Fruit fly (Drosophila melanogaster) whole organism, embryonic: Measurements from ENCODE around the gene CG34125.

Experiments
- CG10274 ChIP-seq: fragments of 200-800 bp; sonication (Bioruptor generic); optimal IDR thresholded peaks from 3 replicates; lab custom pipeline; 2017; ENCODE audit warnings: missing biosample characterization, mild to moderate bottlenecking, missing genetic modification characterization
- CG10565 ChIP-seq: fragments of 200-800 bp; sonication (Bioruptor generic); optimal IDR thresholded peaks from 3 replicates; lab custom pipeline; 2016; ENCODE audit warnings: missing biosample characterization, mild to moderate bottlenecking, missing genetic modification characterization
- CG11560 ChIP-seq: fragments of 200-800 bp; sonication (Bioruptor generic); IDR thresholded peaks from 3 replicates; pipeline ENCODE4 v1.3.6; 2022; ENCODE audit warnings: missing biosample characterization, missing genetic modification characterization
- CG12071 ChIP-seq: fragments of 200-800 bp; sonication (Bioruptor generic); optimal IDR thresholded peaks from 3 replicates; lab custom pipeline; 2018; ENCODE audit warnings: missing biosample characterization, mild to moderate bottlenecking, missing genetic modification characterization
- CG14860 ChIP-seq: fragments of 200-800 bp; sonication (Bioruptor generic); IDR thresholded peaks from 3 replicates; pipeline ENCODE4 v1.3.6; 2022; ENCODE audit warnings: missing biosample characterization, missing genetic modification characterization; ENCODE audit not compliant: partially characterized antibody
- CG15269 ChIP-seq: fragments of 200-800 bp; sonication (Bioruptor generic); optimal IDR thresholded peaks from 2 replicates; lab custom pipeline; 2018; ENCODE audit warnings: missing biosample characterization, mild to moderate bottlenecking, missing genetic modification characterization, moderate library complexity
- CG31441 ChIP-seq: fragments of 200-800 bp; sonication (Bioruptor generic); IDR thresholded peaks from 2 replicates; pipeline ENCODE4 v1.3.6; 2022; ENCODE audit warnings: missing biosample characterization, missing genetic modification characterization
- CG3163 ChIP-seq: fragments of 200-800 bp; sonication (Bioruptor generic); optimal IDR thresholded peaks from 3 replicates; lab custom pipeline; 2016; ENCODE audit warnings: missing biosample characterization, missing genetic modification characterization
- CG3407 ChIP-seq: fragments of 200-800 bp; sonication (Bioruptor generic); optimal IDR thresholded peaks from 2 replicates; lab custom pipeline; 2018; ENCODE audit warnings: missing biosample characterization, mild to moderate bottlenecking, missing genetic modification characterization
- CG34224 ChIP-seq: fragments of 200-800 bp; sonication (Bioruptor generic); IDR thresholded peaks from 3 replicates; pipeline ENCODE4 v1.3.6; 2022; ENCODE audit warnings: missing biosample characterization, missing genetic modification characterization; ENCODE audit not compliant: partially characterized antibody
- CG34376 ChIP-seq: fragments of 200-800 bp; sonication (Bioruptor generic); optimal IDR thresholded peaks from 2 replicates; lab custom pipeline; 2018; ENCODE audit warnings: missing biosample characterization, mild to moderate bottlenecking, missing genetic modification characterization
- CG4820 ChIP-seq: fragments of 200-800 bp; sonication (Bioruptor generic); optimal IDR thresholded peaks from 3 replicates; lab custom pipeline; 2016; ENCODE audit warnings: missing biosample characterization, missing genetic modification characterization
- CG6654 ChIP-seq: fragments of 200-800 bp; sonication (Bioruptor generic); optimal IDR thresholded peaks from 2 replicates; lab custom pipeline; 2017; ENCODE audit warnings: missing biosample characterization, mild to moderate bottlenecking, missing genetic modification characterization
- CG6689 ChIP-seq: fragments of 200-800 bp; sonication (Bioruptor generic); IDR thresholded peaks from 2 replicates; pipeline ENCODE4 v1.3.6; 2022; ENCODE audit warnings: missing biosample characterization, missing genetic modification characterization
- CG6765 ChIP-seq: fragments of 200-800 bp; sonication (Bioruptor generic); optimal IDR thresholded peaks from 3 replicates; lab custom pipeline; 2017; ENCODE audit warnings: missing biosample characterization, mild to moderate bottlenecking, missing genetic modification characterization
- CG6854 ChIP-seq: fragments of 200-800 bp; sonication (Bioruptor generic); optimal IDR thresholded peaks from 3 replicates; lab custom pipeline; 2017; ENCODE audit warnings: missing biosample characterization, mild to moderate bottlenecking, missing genetic modification characterization
- CG7963 ChIP-seq: fragments of 200-800 bp; sonication (Bioruptor generic); IDR thresholded peaks from 3 replicates; pipeline ENCODE4 v1.3.6; 2022; ENCODE audit warnings: missing biosample characterization, missing genetic modification characterization; ENCODE audit not compliant: partially characterized antibody
- CG8089 ChIP-seq: fragments of 200-800 bp; sonication (Bioruptor generic); optimal IDR thresholded peaks from 3 replicates; lab custom pipeline; 2016; ENCODE audit warnings: missing biosample characterization, missing genetic modification characterization
- CHES-1-like ChIP-seq: fragments of 200-800 bp; sonication (Bioruptor generic); optimal IDR thresholded peaks from 2 replicates; lab custom pipeline; 2016; ENCODE audit warnings: missing biosample characterization, missing genetic modification characterization
- Chrac-16 ChIP-seq: fragments of 200-800 bp; sonication (Bioruptor generic); optimal IDR thresholded peaks from 3 replicates; lab custom pipeline; 2016; ENCODE audit warnings: missing biosample characterization, missing genetic modification characterization
- CkIIα-i1 ChIP-seq: fragments of 200-800 bp; sonication (Bioruptor generic); IDR thresholded peaks from 2 replicates; pipeline ENCODE4 v1.3.6; 2022; ENCODE audit warnings: missing biosample characterization, missing genetic modification characterization
- Dek ChIP-seq: fragments of 200-800 bp; sonication (Bioruptor generic); optimal IDR thresholded peaks from 3 replicates; lab custom pipeline; 2019; ENCODE audit warnings: missing biosample characterization, mild to moderate bottlenecking, missing genetic modification characterization, moderate library complexity
- E2f1 ChIP-seq: fragments of 200-800 bp; sonication (Bioruptor generic); IDR thresholded peaks from 2 replicates; pipeline ENCODE4 v1.3.6; 2022; ENCODE audit warnings: missing biosample characterization, missing genetic modification characterization
- Gsc ChIP-seq: fragments of 200-800 bp; sonication (Bioruptor generic); IDR thresholded peaks from 2 replicates; pipeline ENCODE4 v1.3.6; 2022; ENCODE audit warnings: missing biosample characterization, missing genetic modification characterization
- Hmr ChIP-seq: fragments of 200-800 bp; sonication (Bioruptor generic); optimal IDR thresholded peaks from 3 replicates; lab custom pipeline; 2017; ENCODE audit warnings: mild to moderate bottlenecking, missing biosample characterization, missing genetic modification reagents, missing genetic modification characterization
- Sin3A ChIP-seq: fragments of >200 bp; optimal IDR thresholded peaks from 2 replicates; lab custom pipeline; 2018
- bigmax ChIP-seq: fragments of 200-800 bp; sonication (Bioruptor generic); optimal IDR thresholded peaks from 2 replicates; lab custom pipeline; 2018; ENCODE audit warnings: missing biosample characterization, mild to moderate bottlenecking, missing genetic modification characterization
- bsh ChIP-seq, 2 experiments: fragments of 200-800 bp; sonication (Bioruptor generic); optimal IDR thresholded peaks; 2 replicates each; lab custom pipeline; 2017 to 2018; ENCODE audit warnings: mild to moderate bottlenecking in 2 of 2, missing biosample characterization in 2 of 2, missing genetic modification characterization in 2 of 2, moderate library complexity in 1 of 2
- crp ChIP-seq, 2 experiments: fragments of 200-800 bp; sonication (Bioruptor generic); optimal IDR thresholded peaks; 2 replicates in 1 of 2; 3 replicates in 1 of 2; lab custom pipeline; 2017; ENCODE audit warnings: missing biosample characterization in 2 of 2, missing genetic modification characterization in 2 of 2, mild to moderate bottlenecking in 1 of 2, moderate library complexity in 1 of 2
- cwo ChIP-seq: fragments of 200-800 bp; sonication (Bioruptor generic); optimal IDR thresholded peaks from 3 replicates; lab custom pipeline; 2017; ENCODE audit warnings: missing biosample characterization, missing genetic modification characterization, mild to moderate bottlenecking, moderate library complexity, missing genetic modification reagents
- dpn ChIP-seq, 2 experiments: fragments of 200-800 bp; sonication (Bioruptor generic); optimal IDR thresholded peaks; 3 replicates each; lab custom pipeline; 2016; ENCODE audit warnings: missing biosample characterization in 2 of 2, missing genetic modification characterization in 2 of 2
- eve ChIP-seq, 2 experiments: fragments of >200 bp; optimal IDR thresholded peaks; 2 replicates each; lab custom pipeline; 2017; ENCODE audit warnings: missing biosample characterization in 2 of 2, missing genetic modification characterization in 2 of 2
- fd64A ChIP-seq: fragments of 200-800 bp; sonication (Bioruptor generic); optimal IDR thresholded peaks from 3 replicates; lab custom pipeline; 2018; ENCODE audit warnings: missing biosample characterization, mild to moderate bottlenecking, missing genetic modification characterization
- fru ChIP-seq: fragments of >200 bp; optimal IDR thresholded peaks from 2 replicates; lab custom pipeline; 2017
- gt ChIP-seq: fragments of 200-800 bp; sonication (Bioruptor generic); IDR thresholded peaks from 2 replicates; pipeline ENCODE4 v1.3.6; 2022; ENCODE audit warnings: missing biosample characterization, missing genetic modification characterization
- lov ChIP-seq, 2 experiments: fragments of 200-800 bp in 1 of 2; fragments of >200 bp in 1 of 2; sonication (Bioruptor generic) in 1 of 2; IDR thresholded peaks in 1 of 2; optimal IDR thresholded peaks in 1 of 2; 2 replicates in 1 of 2; 3 replicates in 1 of 2; pipeline versions ENCODE4 v1.3.6 to Lab custom; 2017 to 2022; ENCODE audit warnings: missing biosample characterization in 1 of 2, missing genetic modification characterization in 1 of 2
- mirr ChIP-seq: fragments of 200-800 bp; sonication (Bioruptor generic); optimal IDR thresholded peaks from 3 replicates; lab custom pipeline; 2018; ENCODE audit warnings: missing biosample characterization, mild to moderate bottlenecking, missing genetic modification characterization
- nau ChIP-seq: fragments of 200-800 bp; sonication (Bioruptor generic); optimal IDR thresholded peaks from 3 replicates; lab custom pipeline; 2017; ENCODE audit warnings: missing biosample characterization, mild to moderate bottlenecking, missing genetic modification characterization, missing genetic modification reagents
- pb ChIP-seq: fragments of 200-800 bp; sonication (Bioruptor generic); optimal IDR thresholded peaks from 3 replicates; lab custom pipeline; 2016; ENCODE audit warnings: missing biosample characterization, missing genetic modification characterization
- pnt ChIP-seq: fragments of 200-800 bp; sonication (Bioruptor generic); optimal IDR thresholded peaks from 3 replicates; lab custom pipeline; 2016; ENCODE audit warnings: missing biosample characterization, missing genetic modification characterization
- run ChIP-seq: fragments of 200-800 bp; sonication (Bioruptor generic); optimal IDR thresholded peaks from 3 replicates; lab custom pipeline; 2018; ENCODE audit warnings: missing biosample characterization, mild to moderate bottlenecking, missing genetic modification characterization
- salm ChIP-seq: fragments of 200-800 bp; sonication (Bioruptor generic); optimal IDR thresholded peaks from 2 replicates; lab custom pipeline; 2018; ENCODE audit warnings: missing biosample characterization, mild to moderate bottlenecking, missing genetic modification characterization
- schlank ChIP-seq: fragments of 200-800 bp; sonication (Bioruptor generic); optimal IDR thresholded peaks from 2 replicates; lab custom pipeline; 2018; ENCODE audit warnings: missing biosample characterization, mild to moderate bottlenecking, missing genetic modification characterization
- sens ChIP-seq: fragments of 200-800 bp; sonication (Bioruptor generic); peaks from one replicate; lab custom pipeline; 2016; ENCODE audit warnings: missing biosample characterization, missing genetic modification characterization
- tna ChIP-seq: fragments of 200-800 bp; sonication (Bioruptor generic); IDR thresholded peaks from 2 replicates; pipeline ENCODE4 v1.3.6; 2022; ENCODE audit warnings: missing biosample characterization, missing genetic modification characterization; ENCODE audit not compliant: partially characterized antibody
- trh ChIP-seq: fragments of 200-800 bp; sonication (Bioruptor generic); optimal IDR thresholded peaks from 2 replicates; lab custom pipeline; 2016; ENCODE audit warnings: missing biosample characterization, missing genetic modification characterization
- unc-4 ChIP-seq: fragments of 200-800 bp; sonication (Bioruptor generic); IDR thresholded peaks from 2 replicates; pipeline ENCODE4 v1.3.6; 2022; ENCODE audit warnings: missing biosample characterization, missing genetic modification characterization; ENCODE audit not compliant: partially characterized antibody
- unpg ChIP-seq: fragments of 200-800 bp; sonication (Bioruptor generic); optimal IDR thresholded peaks from 3 replicates; lab custom pipeline; 2018; ENCODE audit warnings: missing biosample characterization, mild to moderate bottlenecking, missing genetic modification characterization, moderate library complexity
- vnd ChIP-seq: fragments of 200-800 bp; sonication (Bioruptor generic); IDR thresholded peaks from 3 replicates; pipeline ENCODE4 v1.3.6; 2022; ENCODE audit warnings: missing biosample characterization, missing genetic modification characterization; ENCODE audit not compliant: partially characterized antibody

The CG34125 gene

DNA sequence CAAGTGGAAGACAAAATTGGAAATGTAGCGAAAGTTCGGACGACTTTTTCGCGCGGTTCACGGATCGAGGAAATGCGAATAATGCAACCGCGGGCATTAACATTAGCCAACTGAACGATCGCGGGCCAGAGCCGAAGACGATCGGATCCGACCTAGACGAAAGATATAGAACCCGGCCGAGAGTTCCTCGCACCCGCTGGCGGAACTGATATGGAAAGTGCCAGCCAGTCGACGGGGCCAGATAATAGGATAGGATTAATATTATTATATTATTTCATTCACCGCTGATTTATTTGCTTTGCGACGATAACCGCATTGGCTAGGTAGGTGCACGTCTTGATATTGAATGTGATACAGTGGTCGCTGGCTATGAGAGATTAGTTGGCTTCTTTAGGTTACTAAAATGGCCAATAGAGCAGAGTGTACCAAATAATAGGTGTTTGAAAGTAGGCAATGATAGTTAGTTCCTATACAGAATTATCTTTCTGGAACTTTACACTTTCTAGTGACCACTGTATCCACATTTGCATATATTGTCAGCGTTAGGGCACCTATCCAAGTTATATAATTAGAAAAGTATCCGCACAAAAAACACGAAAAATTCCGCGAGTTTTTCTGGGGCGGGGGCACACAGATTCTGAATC lies 34.0 kb downstream of the CG34125 start (continued):
- TF ChIP-seq CG15269 (tag; lab: Kevin White, UChicago) (peak; percentile 80), sens (peak; percentile 95), CG6765 (GFP tag; lab: Kevin White, UChicago) (peak; percentile 1), bigmax (GFP tag; lab: Kevin White, UChicago) (no peak), CHES-1-like (GFP tag; lab: Kevin White, UChicago) (peak; percentile 58), CG7963 (GFP tag; lab: Robert Waterston, UW) (no peak), fru (lab: Kevin White, UChicago) (no peak), trh (GFP tag; lab: Kevin White, UChicago) (peak; percentile 8), bsh (GFP tag; optimal IDR thresholded peaks at IDR 0.05; lab: Kevin White, UChicago) (peak; percentile 18 to 74), CG34376 (GFP tag; lab: Kevin White, UChicago) (peak; percentile 42), gt (peak; percentile 50; the same call in 1 of the 2 replicates), dpn (GFP tag; optimal IDR thresholded peaks at IDR 0.05; lab: Kevin White, UChicago) (peak; percentile 67 to 75), nau (no peak), Gsc (GFP tag; lab: Robert Waterston, UW) (0 out of 2 replicates have a peak, but pooled peaks have one; percentile 33), E2f1 (peak; percentile 60), cwo (GFP tag; lab: Kevin White, UChicago) (peak; percentile 41), CG3163 (GFP tag; lab: Kevin White, UChicago) (no peak), unc-4 (GFP tag; lab: Robert Waterston, UW) (no peak), pnt (GFP tag; lab: Kevin White, UChicago) (peak; percentile 56), pb (no peak), Sin3A (lab: Kevin White, UChicago) (no peak), CG8089 (GFP tag; lab: Kevin White, UChicago) (no peak), CG4820 (GFP tag; lab: Kevin White, UChicago) (peak; percentile 62), CG14860 (GFP tag; lab: Robert Waterston, UW) (no peak), CG31441 (GFP tag; lab: Robert Waterston, UW) (peak; percentile 54; the same call in 1 of the 2 replicates), schlank (tag; lab: Kevin White, UChicago) (peak; percentile 52), salm (tag; lab: Kevin White, UChicago) (peak; percentile 59), CG6854 (GFP tag; lab: Kevin White, UChicago) (peak; percentile 36), CG10565 (no peak), CG10274 (peak; percentile 28), lov (optimal IDR thresholded peaks at IDR 0.05; lab: Kevin White, UChicago) (no peak), lov (GFP tag; IDR thresholded peaks at IDR 0.05; lab: Robert Waterston, UW) (0 out of 3 replicates have a peak, but pooled peaks have one; percentile 55), CG3407 (GFP tag; lab: Kevin White, UChicago) (no peak), eve (GFP tag; optimal IDR thresholded peaks at IDR 0.05; lab: Kevin White, UChicago) (peak in 1 of 2 experiments; percentile 61), Hmr (GFP tag; lab: Kevin White, UChicago) (peak; percentile 55), vnd (GFP tag; lab: Robert Waterston, UW) (no peak), run (tag; lab: Kevin White, UChicago) (no peak), fd64A (GFP tag; lab: Kevin White, UChicago) (peak; percentile 2), CG34224 (GFP tag; lab: Robert Waterston, UW) (no peak), crp (GFP tag; optimal IDR thresholded peaks at IDR 0.05; lab: Kevin White, UChicago) (no peak), mirr (GFP tag; lab: Kevin White, UChicago) (peak; percentile 11), CG11560 (peak; percentile 60; the same call in 1 of the 3 replicates), tna (no peak), CG6654 (GFP tag; lab: Kevin White, UChicago) (peak; percentile 61), CG6689 (GFP tag; lab: Robert Waterston, UW) (peak; percentile 76), Chrac-16 (GFP tag; lab: Kevin White, UChicago) (peak; percentile 74), Dek (peak; percentile 42), unpg (GFP tag; lab: Kevin White, UChicago) (peak; percentile 73), CkIIα-i1 (no peak), CG12071 (GFP tag; lab: Kevin White, UChicago) (peak; percentile 70)
